Worm (Caenorhabditis elegans): ENCODE data around the gene C06E1.1.

DNA sequence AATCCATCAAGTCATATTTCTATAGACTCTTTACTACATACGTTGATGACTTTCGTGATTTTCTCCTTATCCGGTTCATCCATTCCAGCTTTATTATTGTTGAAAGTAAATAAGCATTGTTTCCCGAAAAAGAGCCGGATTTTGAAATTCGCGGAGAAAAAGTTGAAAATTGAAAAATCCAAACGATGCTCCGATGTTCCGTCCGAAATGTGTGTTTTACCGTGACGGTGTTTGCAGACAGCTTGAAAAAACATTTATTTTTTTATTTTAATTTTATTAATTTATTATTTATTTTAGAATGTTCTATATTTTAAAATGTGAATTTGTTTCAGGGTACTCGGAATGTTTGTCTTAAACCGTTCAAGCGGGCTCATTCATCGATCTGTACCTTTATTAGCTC, 25.2 kb downstream of the C06E1.1 start, which contains the start of gene dnj-10:
- TF ChIP-seq him-1 (tag; optimal IDR thresholded peaks at IDR 0.05) (no peak), lsy-27 (tag; optimal IDR thresholded peaks at IDR 0.05; ENCODE audit: borderline replicate concordance, insufficient read depth) (no peak), lin-54 (GFP tag; optimal IDR thresholded peaks at IDR 0.05) (peak; percentile 70), ztf-25 (GFP tag; IDR thresholded peaks at IDR 0.05) (no peak), ztf-6 (GFP tag; IDR thresholded peaks at IDR 0.05) (no peak), ama-1 (optimal IDR thresholded peaks at IDR 0.05) (no peak), ama-1 (GFP tag; optimal IDR thresholded peaks at IDR 0.05) (no peak), attf-3 (GFP tag; conservative IDR thresholded peaks at IDR 0.05) (peak; percentile 88), tbx-9 (tag; optimal IDR thresholded peaks at IDR 0.05; ENCODE audit: borderline replicate concordance) (no peak), cebp-2 (GFP tag; IDR thresholded peaks at IDR 0.05) (no peak)
